Worm (Caenorhabditis elegans): ENCODE measurements around the gene Y17D7C.1.

The Y17D7C.1 gene

DNA sequence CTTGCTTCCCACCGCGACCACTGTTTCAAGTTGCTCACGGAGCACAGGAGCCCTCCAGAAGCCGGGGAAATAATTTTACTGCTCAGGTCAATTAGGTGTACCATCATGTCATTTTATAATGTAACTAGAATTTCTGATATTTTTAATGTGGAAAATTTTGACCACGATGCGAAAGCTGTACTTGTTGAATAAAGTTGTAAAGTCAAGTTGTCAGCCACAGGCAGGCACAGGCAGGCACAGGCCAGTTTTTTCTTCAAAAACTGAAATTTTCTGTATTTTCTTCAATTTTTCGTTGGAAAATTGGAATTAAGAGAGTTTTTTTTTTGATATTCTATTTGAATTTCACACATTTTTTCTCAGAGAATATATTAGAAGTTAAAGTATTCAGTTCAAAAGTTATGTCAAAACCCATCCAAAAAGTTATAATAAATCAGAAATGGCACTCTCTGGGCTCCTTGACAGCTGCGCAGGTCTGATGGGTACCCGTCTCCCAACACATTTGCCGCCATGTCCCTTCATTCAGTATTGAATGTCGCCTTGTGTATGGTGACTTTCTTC, at the start of gene Y17D7C.1:
Gene Y17D7C.1, plus strand, starts transcription at position 508 of the 558 bp plus-strand sequence.
- no peak for TF ChIP-seq nhr-41 (GFP tag; IDR thresholded peaks at IDR 0.05)
- peak; percentile 94 for TF ChIP-seq aha-1 (tag)
- TF ChIP-seq Y5F2A.4 (GFP tag; optimal IDR thresholded peaks at IDR 0.05) = no peak
- TF ChIP-seq dmd-8 (GFP tag; IDR thresholded peaks at IDR 0.05) = peak; percentile 3; the same call in 1 of the 2 replicates
- TF ChIP-seq unc-62 (GFP tag; optimal IDR thresholded peaks at IDR 0.05 in 1 of 2) = peak in 1 of 2 experiments; percentile 4
- TF ChIP-seq unc-62 (tag; optimal IDR thresholded peaks at IDR 0.05) = no peak

DNA sequence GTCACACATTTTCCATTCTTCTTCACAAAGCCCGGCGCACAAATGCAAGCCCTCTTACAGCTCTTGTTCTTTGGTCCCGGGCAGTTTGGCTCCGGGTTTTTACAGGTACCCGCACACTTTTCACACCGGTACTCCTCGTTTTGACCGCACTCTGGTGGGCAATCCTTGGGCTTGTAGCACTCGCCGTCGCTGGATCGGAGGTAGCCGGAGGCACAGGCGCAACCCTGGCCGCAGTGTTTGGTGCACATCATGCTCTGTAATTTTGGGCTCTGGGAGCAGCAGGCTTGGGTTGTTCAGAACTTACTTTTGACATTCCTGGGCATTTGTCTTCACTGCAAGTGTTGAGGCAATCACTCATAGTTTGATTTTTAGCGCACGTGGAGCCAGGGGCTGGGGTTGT, 49.0 kb upstream of the Y17D7C.1 start:
- no peak for TF ChIP-seq fkh-10 (GFP tag; optimal IDR thresholded peaks at IDR 0.05)
- TF ChIP-seq T20F7.1 (GFP tag; optimal IDR thresholded peaks at IDR 0.05) = no peak
- peak; percentile 67 for TF ChIP-seq set-16 (GFP tag; IDR thresholded peaks at IDR 0.05)
- TF ChIP-seq attf-4 (tag; optimal IDR thresholded peaks at IDR 0.05) = no peak

ce11 chrV:18658914-18659313, 47.5 kb upstream of the Y17D7C.1 start:
- TF ChIP-seq saeg-2 (GFP tag; IDR thresholded peaks at IDR 0.05) (no peak), set-16 (GFP tag; IDR thresholded peaks at IDR 0.05) (peak; percentile 57; the same call in 1 of the 2 replicates)

ce11 chrV:18662333-18662732, 44.0 kb upstream of the Y17D7C.1 start:
- no peak for TF ChIP-seq madf-5 (GFP tag; IDR thresholded peaks at IDR 0.05)
- peak; percentile 95 for TF ChIP-seq aha-1 (tag)
- TF ChIP-seq nhr-77 (tag; optimal IDR thresholded peaks at IDR 0.05) = no peak
- TF ChIP-seq ztf-11 (tag; optimal IDR thresholded peaks at IDR 0.05) = no peak

- TF ChIP-seq daf-16 (GFP tag; optimal IDR thresholded peaks at IDR 0.05) = no peak
- TF ChIP-seq daf-16 (tag; optimal IDR thresholded peaks at IDR 0.05) = no peak
- no peak for TF ChIP-seq egl-43 (GFP tag; IDR thresholded peaks at IDR 0.05)
- TF ChIP-seq snpc-1.2 (GFP tag; IDR thresholded peaks at IDR 0.05) = no peak
- TF ChIP-seq R02D3.7 (tag; optimal IDR thresholded peaks at IDR 0.05) = no peak
- TF ChIP-seq zfp-2 (tag; optimal IDR thresholded peaks at IDR 0.05) = no peak
- no peak for TF ChIP-seq ceh-28 (tag; optimal IDR thresholded peaks at IDR 0.05)
- no peak for TF ChIP-seq egl-27 (tag; optimal IDR thresholded peaks at IDR 0.05)
- TF ChIP-seq nhr-76 (tag; optimal IDR thresholded peaks at IDR 0.05) = no peak
- no peak for TF ChIP-seq unc-130 (GFP tag; optimal IDR thresholded peaks at IDR 0.05)
- no peak for TF ChIP-seq ama-1 (optimal IDR thresholded peaks at IDR 0.05)
- TF ChIP-seq ceh-20 (GFP tag; IDR thresholded peaks at IDR 0.05) = no peak
- no peak for TF ChIP-seq ceh-82 (tag; optimal IDR thresholded peaks at IDR 0.05)
- TF ChIP-seq dmd-6 (GFP tag; IDR thresholded peaks at IDR 0.05) = no peak
These were observed 42.3 kb upstream of the Y17D7C.1 start, which contains the start of gene Y69H2.3 for ce11 chrV:18664026-18664425. TSS of gene Y69H2.3 (minus strand) at chrV:18664126.

ce11 chrV:18667179-18667578, 39.2 kb upstream of the Y17D7C.1 start:
- TF ChIP-seq aha-1 (tag) (peak; percentile 92), F26F4.8 (GFP tag; conservative IDR thresholded peaks at IDR 0.05) (no peak)

ce11 chrV:18670017-18670416, 36.4 kb upstream of the Y17D7C.1 start, which contains the start of gene Y69H2.10:
TSS of gene Y69H2.10 (plus strand) at chrV:18670317.
- no peak for TF ChIP-seq sdz-12 (GFP tag; optimal IDR thresholded peaks at IDR 0.05)
- no peak for TF ChIP-seq T20F7.1 (GFP tag; optimal IDR thresholded peaks at IDR 0.05)
- TF ChIP-seq mdt-29 (GFP tag; IDR thresholded peaks at IDR 0.05) = no peak
- no peak for TF ChIP-seq nhr-6 (tag; optimal IDR thresholded peaks at IDR 0.05)
- no peak for TF ChIP-seq mes-2 (tag; optimal IDR thresholded peaks at IDR 0.05; ENCODE audit: poor library complexity, severe bottlenecking)
- no peak for TF ChIP-seq hmg-1.1 (GFP tag; IDR thresholded peaks at IDR 0.05)
- no peak for TF ChIP-seq nhr-77 (tag; optimal IDR thresholded peaks at IDR 0.05)
- no peak for TF ChIP-seq aly-2 (tag; optimal IDR thresholded peaks at IDR 0.05)
- TF ChIP-seq lin-1 (GFP tag; IDR thresholded peaks at IDR 0.05) = no peak
- TF ChIP-seq daf-12 (tag; optimal IDR thresholded peaks at IDR 0.05) = no peak
- no peak for TF ChIP-seq attf-4 (tag; optimal IDR thresholded peaks at IDR 0.05)
- no peak for TF ChIP-seq lsy-2 (tag; optimal IDR thresholded peaks at IDR 0.05)
- TF ChIP-seq aha-1 (tag) = no peak
- no peak for TF ChIP-seq skn-1 (tag; optimal IDR thresholded peaks at IDR 0.05)
- no peak for TF ChIP-seq Y5F2A.4 (GFP tag; optimal IDR thresholded peaks at IDR 0.05)
- TF ChIP-seq daf-19 (GFP tag; conservative IDR thresholded peaks at IDR 0.05) = no peak
- no peak for TF ChIP-seq jun-1 (tag; optimal IDR thresholded peaks at IDR 0.05)
